Worm (Caenorhabditis elegans): ENCODE data around the gene wago-5.

The wago-5 gene

DNA sequence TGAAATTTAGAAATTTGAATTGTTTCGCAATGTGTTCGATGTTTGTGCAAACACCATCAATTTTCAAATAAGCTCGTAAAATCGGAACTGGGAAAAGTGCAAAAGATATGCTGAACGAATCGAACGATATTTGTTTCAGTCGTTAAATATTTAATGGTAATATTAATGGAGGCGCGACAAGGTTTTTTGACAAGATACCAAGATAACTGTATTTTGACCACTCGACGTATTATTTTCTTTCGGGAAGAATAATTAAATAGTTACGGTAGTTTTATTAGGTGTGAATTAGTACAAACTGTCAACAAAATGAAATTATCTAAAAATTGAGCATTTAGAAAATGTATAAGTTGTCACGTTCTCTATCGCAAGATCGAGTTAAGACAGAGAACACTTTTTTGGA, 11.0 kb downstream of the wago-5 start:
- TF ChIP-seq ceh-20 (GFP tag; IDR thresholded peaks at IDR 0.05) (peak; percentile 22; the same call in 1 of the 2 replicates), fkh-10 (GFP tag; optimal IDR thresholded peaks at IDR 0.05) (no peak), daf-16 (GFP tag; optimal IDR thresholded peaks at IDR 0.05) (no peak), daf-16 (tag; optimal IDR thresholded peaks at IDR 0.05) (peak; percentile 72), T20F7.1 (GFP tag; optimal IDR thresholded peaks at IDR 0.05) (peak; percentile 41), hif-1 (tag; optimal IDR thresholded peaks at IDR 0.05) (peak in 1 of 2 experiments; percentile 8), dve-1 (tag; optimal IDR thresholded peaks at IDR 0.05; ENCODE audit: insufficient read depth) (peak; percentile 70), hlh-11 (tag; optimal IDR thresholded peaks at IDR 0.05) (peak; percentile 21), lsy-2 (tag; optimal IDR thresholded peaks at IDR 0.05) (no peak), snpc-1.2 (GFP tag; IDR thresholded peaks at IDR 0.05) (no peak), nhr-41 (GFP tag; IDR thresholded peaks at IDR 0.05) (no peak), pqm-1 (tag; optimal IDR thresholded peaks at IDR 0.05) (peak; percentile 9), php-3 (GFP tag; IDR thresholded peaks at IDR 0.05) (peak; percentile 96)

- TF ChIP-seq madf-9 (GFP tag; conservative IDR thresholded peaks at IDR 0.05): no peak
- TF ChIP-seq zip-2 (tag; optimal IDR thresholded peaks at IDR 0.05): no peak
These were observed 14.2 kb downstream of the wago-5 start, which contains the start of the genes K05F1.9 and K05F1.1 for ce11 chrII:5801075-5801474. TSS of gene K05F1.9 (minus strand) at chrII:5801175. TSS of gene K05F1.1 (plus strand) at chrII:5801382.

DNA sequence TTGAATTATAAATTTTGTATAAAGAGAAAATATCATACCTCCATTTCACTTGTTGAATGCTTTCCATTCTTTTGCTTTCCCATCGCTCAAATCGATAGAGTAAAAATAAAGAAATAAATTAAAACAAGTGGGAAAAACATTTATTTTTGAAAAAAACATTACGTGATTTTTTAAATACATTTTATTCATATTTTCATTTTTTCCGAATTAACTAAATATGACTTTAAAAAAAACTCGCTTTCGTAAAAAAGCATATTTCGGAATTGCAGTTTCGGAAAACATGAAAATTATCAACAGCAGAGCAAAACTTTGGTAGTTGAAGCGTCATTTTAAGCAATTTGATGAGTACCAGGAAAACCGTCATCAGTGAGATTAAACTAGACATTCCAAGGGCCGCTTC, 15.7 kb downstream of the wago-5 start, which contains the start of gene K05F1.8:
Gene K05F1.8, minus strand, starts transcription at position 101 of the 400 bp plus-strand sequence.
- TF ChIP-seq tra-1 (GFP tag; IDR thresholded peaks at IDR 0.05): no peak
- TF ChIP-seq cey-2 (tag; optimal IDR thresholded peaks at IDR 0.05; ENCODE audit: borderline replicate concordance, insufficient read depth): no peak

DNA sequence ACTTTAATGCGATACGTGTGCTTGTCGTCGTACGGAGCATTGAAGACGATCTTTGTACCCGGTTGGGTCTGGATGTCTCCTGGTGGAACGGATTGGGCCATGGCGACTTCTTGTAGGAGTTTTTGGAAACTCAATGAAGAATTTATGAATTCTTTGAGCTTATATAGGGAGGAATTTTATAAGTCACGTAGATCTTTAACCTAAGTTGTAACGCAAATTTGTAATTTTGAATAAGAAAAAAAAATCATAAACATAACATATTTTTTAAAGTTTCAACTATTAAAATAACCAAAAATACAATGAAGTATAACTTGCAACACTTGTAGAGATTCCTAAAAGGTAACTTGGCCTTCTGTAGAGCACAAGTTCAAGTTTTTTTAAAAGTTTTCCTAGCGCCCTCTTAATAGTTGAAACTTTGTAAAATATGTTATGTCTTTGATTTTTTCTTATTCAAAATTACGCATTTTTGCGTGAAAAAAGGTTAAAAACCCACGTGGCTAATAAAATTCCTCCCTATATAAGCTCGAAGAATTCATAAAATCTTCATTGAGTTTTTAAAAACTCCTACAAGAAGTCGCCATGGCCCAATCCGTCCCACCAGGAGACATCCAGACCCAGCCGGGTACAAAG, 17.8 kb downstream of the wago-5 start, which contains the start of the genes msp-63 and msp-142:
Gene msp-63, minus strand, starts transcription at position 101 of the 630 bp plus-strand sequence.
Gene msp-142, plus strand, starts transcription at position 580 of the 630 bp plus-strand sequence.
- TF ChIP-seq pha-4 (GFP tag; IDR thresholded peaks at IDR 0.05): no peak
- no peak for TF ChIP-seq pha-4 (tag; optimal IDR thresholded peaks at IDR 0.05)
- TF ChIP-seq sdz-12 (GFP tag; optimal IDR thresholded peaks at IDR 0.05): no peak
- no peak for TF ChIP-seq nhr-77 (tag; optimal IDR thresholded peaks at IDR 0.05)
- no peak for TF ChIP-seq duxl-1 (tag; optimal IDR thresholded peaks at IDR 0.05; ENCODE audit: poor library complexity)
- TF ChIP-seq jun-1 (tag; optimal IDR thresholded peaks at IDR 0.05): no peak
- no peak for TF ChIP-seq spr-3 (GFP tag; optimal IDR thresholded peaks at IDR 0.05)
- TF ChIP-seq lsy-2 (tag; optimal IDR thresholded peaks at IDR 0.05): no peak
- TF ChIP-seq madf-5 (GFP tag; IDR thresholded peaks at IDR 0.05): no peak
- TF ChIP-seq dpl-1 (GFP tag; optimal IDR thresholded peaks at IDR 0.05): no peak
- TF ChIP-seq ceh-44 (GFP tag; IDR thresholded peaks at IDR 0.05): no peak
- TF ChIP-seq nhr-48 (tag; optimal IDR thresholded peaks at IDR 0.05): no peak
- TF ChIP-seq ctbp-1 (GFP tag; IDR thresholded peaks at IDR 0.05): no peak

ce11 chrII:5794195-5794594, 21.1 kb downstream of the wago-5 start, which contains the start of gene acdh-8:
TSS of gene acdh-8 (plus strand) at chrII:5794495.
- TF ChIP-seq T26A8.4 (GFP tag; IDR thresholded peaks at IDR 0.05): no peak
- no peak for TF ChIP-seq skn-1 (tag; optimal IDR thresholded peaks at IDR 0.05)
- no peak for TF ChIP-seq mdl-1 (tag; optimal IDR thresholded peaks at IDR 0.05)
- TF ChIP-seq F10B5.3 (tag; optimal IDR thresholded peaks at IDR 0.05): no peak
- no peak for TF ChIP-seq daf-16 (GFP tag; optimal IDR thresholded peaks at IDR 0.05)
- TF ChIP-seq daf-16 (tag; optimal IDR thresholded peaks at IDR 0.05): no peak
- TF ChIP-seq zip-11 (GFP tag; IDR thresholded peaks at IDR 0.05): no peak
- no peak for TF ChIP-seq hif-1 (tag; optimal IDR thresholded peaks at IDR 0.05)
- no peak for TF ChIP-seq nhr-76 (tag; optimal IDR thresholded peaks at IDR 0.05)
- TF ChIP-seq set-16 (GFP tag; IDR thresholded peaks at IDR 0.05): no peak
- TF ChIP-seq ceh-28 (tag; optimal IDR thresholded peaks at IDR 0.05): no peak
- no peak for TF ChIP-seq dmd-9 (GFP tag; IDR thresholded peaks at IDR 0.05)
- no peak for TF ChIP-seq sdz-12 (GFP tag; optimal IDR thresholded peaks at IDR 0.05)
- TF ChIP-seq lin-15B (tag; optimal IDR thresholded peaks at IDR 0.05): no peak

Measured in whole organism, L4 larva.